Fruit fly (Drosophila melanogaster) whole organism, embryonic: ENCODE measurements around the gene Tyler.
A peak's percentile ranks its signal among the peaks of the same experiment; 100 is the strongest.

Experiments
- Atf-2 ChIP-seq: fragments of 200-800 bp; sonication (Bioruptor generic); optimal IDR thresholded peaks from 2 replicates; lab custom pipeline; 2016; ENCODE audit warnings: missing biosample characterization, missing genetic modification characterization
- CG10209 ChIP-seq: fragments of 200-800 bp; sonication (Bioruptor generic); optimal IDR thresholded peaks from 3 replicates; lab custom pipeline; 2017; ENCODE audit warnings: missing biosample characterization, mild to moderate bottlenecking, missing genetic modification characterization, missing genetic modification reagents
- CG10321 ChIP-seq: fragments of 200-800 bp; sonication (Bioruptor generic); IDR thresholded peaks from 2 replicates; pipeline ENCODE4 v1.3.6; 2022; ENCODE audit warnings: missing biosample characterization, missing genetic modification characterization
- CG10431 ChIP-seq: fragments of 200-800 bp; sonication (Bioruptor generic); optimal IDR thresholded peaks from 3 replicates; lab custom pipeline; 2018; ENCODE audit warnings: missing biosample characterization, mild to moderate bottlenecking, missing genetic modification characterization
- CG10462 ChIP-seq: fragments of 200-800 bp; sonication (Bioruptor generic); optimal IDR thresholded peaks from 2 replicates; lab custom pipeline; 2016; ENCODE audit warnings: missing biosample characterization, missing genetic modification characterization
- CG11723 ChIP-seq: fragments of 200-800 bp; sonication (Bioruptor generic); optimal IDR thresholded peaks from 2 replicates; lab custom pipeline; 2017; ENCODE audit warnings: missing biosample characterization, mild to moderate bottlenecking, missing genetic modification characterization
- CG12104 ChIP-seq: fragments of 200-800 bp; sonication (Bioruptor generic); optimal IDR thresholded peaks from 3 replicates; lab custom pipeline; 2016; ENCODE audit warnings: missing biosample characterization, missing genetic modification characterization
- CG12744 ChIP-seq: fragments of 200-800 bp; sonication (Bioruptor generic); optimal IDR thresholded peaks from 2 replicates; lab custom pipeline; 2016; ENCODE audit warnings: missing biosample characterization, missing genetic modification characterization
- CG12769 ChIP-seq: fragments of 200-800 bp; sonication (Bioruptor generic); optimal IDR thresholded peaks from 2 replicates; lab custom pipeline; 2019; ENCODE audit warnings: missing biosample characterization, mild to moderate bottlenecking, missing genetic modification characterization, moderate library complexity
- CG13123 ChIP-seq: fragments of 200-800 bp; sonication (Bioruptor generic); optimal IDR thresholded peaks from 2 replicates; lab custom pipeline; 2016; ENCODE audit warnings: missing biosample characterization, missing genetic modification characterization
- CG14441 ChIP-seq: fragments of 200-800 bp; sonication (Bioruptor generic); IDR thresholded peaks from 2 replicates; pipeline ENCODE4 v1.3.6; 2022; ENCODE audit warnings: missing biosample characterization, missing genetic modification characterization
- CG14860 ChIP-seq: fragments of 200-800 bp; sonication (Bioruptor generic); IDR thresholded peaks from 3 replicates; pipeline ENCODE4 v1.3.6; 2022; ENCODE audit warnings: missing biosample characterization, missing genetic modification characterization; ENCODE audit not compliant: partially characterized antibody
- CG15514 ChIP-seq: fragments of 200-800 bp; sonication (Bioruptor generic); optimal IDR thresholded peaks from 3 replicates; lab custom pipeline; 2017; ENCODE audit warnings: missing biosample characterization, missing genetic modification characterization, mild to moderate bottlenecking, moderate library complexity, missing genetic modification reagents
- CG17361 ChIP-seq: fragments of 200-800 bp; sonication (Bioruptor generic); IDR thresholded peaks from 3 replicates; pipeline ENCODE4 v1.3.6; 2022; ENCODE audit warnings: missing biosample characterization, missing genetic modification characterization
- CG18619 ChIP-seq: fragments of 200-800 bp; sonication (Bioruptor generic); optimal IDR thresholded peaks from 3 replicates; lab custom pipeline; 2017; ENCODE audit warnings: missing biosample characterization, mild to moderate bottlenecking, missing genetic modification characterization
- CG2202 ChIP-seq: fragments of 200-800 bp; sonication (Bioruptor generic); optimal IDR thresholded peaks from 2 replicates; lab custom pipeline; 2018; ENCODE audit warnings: missing biosample characterization, mild to moderate bottlenecking, missing genetic modification characterization
- CG31441 ChIP-seq: fragments of 200-800 bp; sonication (Bioruptor generic); IDR thresholded peaks from 2 replicates; pipeline ENCODE4 v1.3.6; 2022; ENCODE audit warnings: missing biosample characterization, missing genetic modification characterization
- CG3163 ChIP-seq: fragments of 200-800 bp; sonication (Bioruptor generic); optimal IDR thresholded peaks from 3 replicates; lab custom pipeline; 2016; ENCODE audit warnings: missing biosample characterization, missing genetic modification characterization
- CG5180 ChIP-seq: fragments of 200-800 bp; sonication (Bioruptor generic); optimal IDR thresholded peaks from 3 replicates; lab custom pipeline; 2017; ENCODE audit warnings: missing biosample characterization, missing genetic modification characterization, mild to moderate bottlenecking, moderate library complexity, missing genetic modification reagents
- CG6765 ChIP-seq: fragments of 200-800 bp; sonication (Bioruptor generic); optimal IDR thresholded peaks from 3 replicates; lab custom pipeline; 2017; ENCODE audit warnings: missing biosample characterization, mild to moderate bottlenecking, missing genetic modification characterization
- CG8388 ChIP-seq: fragments of 200-800 bp; sonication (Bioruptor generic); optimal IDR thresholded peaks from 2 replicates; lab custom pipeline; 2019; ENCODE audit warnings: missing biosample characterization, mild to moderate bottlenecking, missing genetic modification characterization, moderate library complexity
- CG8478 ChIP-seq: fragments of >200 bp; optimal IDR thresholded peaks from 2 replicates; lab custom pipeline; 2018
- Dfd ChIP-seq, 2 experiments: fragments of >200 bp; optimal IDR thresholded peaks; 2 replicates each; lab custom pipeline; 2017; ENCODE audit warnings: missing biosample characterization in 2 of 2, missing genetic modification characterization in 2 of 2
- Doc2 ChIP-seq: fragments of 200-800 bp; sonication (Bioruptor generic); IDR thresholded peaks from 2 replicates; pipeline ENCODE4 v1.3.6; 2022; ENCODE audit warnings: missing biosample characterization, missing genetic modification characterization
- Elba2 ChIP-seq: fragments of 200-800 bp; sonication (Bioruptor generic); optimal IDR thresholded peaks from 3 replicates; lab custom pipeline; 2016; ENCODE audit warnings: missing biosample characterization, missing genetic modification characterization
- H15 ChIP-seq: fragments of 200-800 bp; sonication (Bioruptor generic); IDR thresholded peaks from 3 replicates; pipeline ENCODE4 v1.3.6; 2022; ENCODE audit warnings: missing biosample characterization, missing genetic modification characterization
- HLH3B ChIP-seq: fragments of 200-800 bp; sonication (Bioruptor generic); IDR thresholded peaks from 2 replicates; pipeline ENCODE4 v1.3.6; 2022; ENCODE audit warnings: missing biosample characterization, missing genetic modification characterization
- Hr78 ChIP-seq, 2 experiments: fragments of 200-800 bp in 1 of 2; fragments of >200 bp in 1 of 2; sonication (Bioruptor generic) in 1 of 2; optimal IDR thresholded peaks; 2 replicates each; lab custom pipeline; 2017 to 2019; ENCODE audit warnings: missing biosample characterization in 2 of 2, missing genetic modification characterization in 2 of 2, mild to moderate bottlenecking in 1 of 2, moderate library complexity in 1 of 2
- Med ChIP-seq: fragments of 200-800 bp; sonication (Bioruptor generic); peaks from one replicate; lab custom pipeline; 2016; ENCODE audit warnings: missing biosample characterization, missing genetic modification characterization, mild to moderate bottlenecking, inconsistent platforms, moderate library complexity
- Mrtf ChIP-seq: fragments of 200-800 bp; sonication (Bioruptor generic); IDR thresholded peaks from 3 replicates; pipeline ENCODE4 v1.3.6; 2022; ENCODE audit warnings: missing biosample characterization, missing genetic modification characterization
- Optix ChIP-seq: fragments of 200-800 bp; sonication (Bioruptor generic); IDR thresholded peaks from 3 replicates; pipeline ENCODE4 v1.3.6; 2022; ENCODE audit warnings: missing biosample characterization, missing genetic modification characterization
- Side ChIP-seq: fragments of 200-800 bp; sonication (Bioruptor generic); optimal IDR thresholded peaks from 2 replicates; lab custom pipeline; 2016; ENCODE audit warnings: missing biosample characterization, missing genetic modification characterization
- chinmo ChIP-seq: fragments of 200-800 bp; sonication (Bioruptor generic); IDR thresholded peaks from 4 replicates; pipeline ENCODE4 v1.3.6; 2022; ENCODE audit warnings: missing biosample characterization, missing genetic modification characterization; ENCODE audit not compliant: partially characterized antibody
- chn ChIP-seq: fragments of 200-800 bp; sonication (Bioruptor generic); optimal IDR thresholded peaks from 2 replicates; lab custom pipeline; 2016; ENCODE audit warnings: missing biosample characterization, missing genetic modification characterization
- ci ChIP-seq: fragments of 200-800 bp; sonication (Bioruptor generic); IDR thresholded peaks from 3 replicates; pipeline ENCODE4 v1.3.6; 2022; ENCODE audit warnings: missing biosample characterization, missing genetic modification characterization
- ham ChIP-seq: fragments of 200-800 bp; sonication (Bioruptor generic); IDR thresholded peaks from 2 replicates; pipeline ENCODE4 v1.3.6; 2022; ENCODE audit warnings: missing biosample characterization, missing genetic modification characterization
- jing ChIP-seq: fragments of 200-800 bp; sonication (Bioruptor generic); optimal IDR thresholded peaks from 2 replicates; lab custom pipeline; 2018; ENCODE audit warnings: missing biosample characterization, mild to moderate bottlenecking, missing genetic modification characterization
- kni ChIP-seq: fragments of 200-800 bp; sonication (Bioruptor generic); optimal IDR thresholded peaks from 3 replicates; lab custom pipeline; 2017; ENCODE audit warnings: mild to moderate bottlenecking, missing biosample characterization, missing genetic modification reagents, missing genetic modification characterization
- maf-S ChIP-seq: fragments of 200-800 bp; sonication (Bioruptor generic); optimal IDR thresholded peaks from 2 replicates; lab custom pipeline; 2016; ENCODE audit warnings: missing biosample characterization, missing genetic modification characterization
- nerfin-2 ChIP-seq: fragments of 200-800 bp; sonication (Bioruptor generic); IDR thresholded peaks from 2 replicates; pipeline ENCODE4 v1.3.6; 2022; ENCODE audit warnings: missing biosample characterization, missing genetic modification characterization; ENCODE audit not compliant: partially characterized antibody
- phol ChIP-seq: fragments of 200-800 bp; sonication (Bioruptor generic); optimal IDR thresholded peaks from 3 replicates; lab custom pipeline; 2018; ENCODE audit warnings: missing biosample characterization, mild to moderate bottlenecking, missing genetic modification characterization, moderate library complexity
- row ChIP-seq: fragments of 200-800 bp; sonication (Bioruptor generic); IDR thresholded peaks from 3 replicates; pipeline ENCODE4 v1.3.6; 2022; ENCODE audit warnings: missing biosample characterization, missing genetic modification characterization
- run ChIP-seq: fragments of 200-800 bp; sonication (Bioruptor generic); optimal IDR thresholded peaks from 3 replicates; lab custom pipeline; 2018; ENCODE audit warnings: missing biosample characterization, mild to moderate bottlenecking, missing genetic modification characterization
- sisA ChIP-seq: fragments of 200-800 bp; sonication (Bioruptor generic); IDR thresholded peaks from 2 replicates; pipeline ENCODE4 v1.3.6; 2022; ENCODE audit warnings: missing biosample characterization, missing genetic modification characterization
- ssp ChIP-seq: fragments of 200-800 bp; sonication (Bioruptor generic); IDR thresholded peaks from 2 replicates; pipeline ENCODE4 v1.3.6; 2022; ENCODE audit warnings: missing biosample characterization, missing genetic modification characterization
- stwl ChIP-seq: fragments of 200-800 bp; sonication (Bioruptor generic); optimal IDR thresholded peaks from 3 replicates; lab custom pipeline; 2018; ENCODE audit warnings: missing biosample characterization, mild to moderate bottlenecking, missing genetic modification characterization, moderate library complexity
- vvl ChIP-seq: fragments of 200-800 bp; sonication (Bioruptor generic); IDR thresholded peaks from 2 replicates; pipeline ENCODE4 v1.3.6; 2022; ENCODE audit warnings: missing biosample characterization, missing genetic modification characterization
- zen2 ChIP-seq: fragments of 200-800 bp; sonication (Bioruptor generic); IDR thresholded peaks from 3 replicates; pipeline ENCODE4 v1.3.6; 2022; ENCODE audit warnings: missing biosample characterization, missing genetic modification characterization; ENCODE audit not compliant: partially characterized antibody

Gene Tyler

dm6 chrX:19606558-19606957 is 4.8 kb upstream of the Tyler start (continued):
- TF ChIP-seq CG12744 (GFP tag; lab: Kevin White, UChicago), result no peak
- TF ChIP-seq Optix (GFP tag; lab: Robert Waterston, UW), result no peak
- peak; percentile 0; the same call in 1 of the 2 replicates for TF ChIP-seq vvl (GFP tag; lab: Robert Waterston, UW)
- no peak for TF ChIP-seq CG31441
- TF ChIP-seq CG5180, result peak; percentile 61
- no peak for TF ChIP-seq Atf-2
- no peak for TF ChIP-seq CG3163
- no peak for TF ChIP-seq CG10321 (GFP tag; lab: Robert Waterston, UW)
- peak; percentile 41 for TF ChIP-seq Med (GFP tag; lab: Kevin White, UChicago)
- 0 out of 2 replicates have a peak, but pooled peaks have one; percentile 18 for TF ChIP-seq CG14441 (GFP tag; lab: Robert Waterston, UW)
- no peak for TF ChIP-seq ssp (GFP tag; lab: Robert Waterston, UW)
- TF ChIP-seq phol (tag; lab: Kevin White, UChicago), result no peak
- 0 out of 4 replicates have a peak, but pooled peaks have one; percentile 48 for TF ChIP-seq chinmo (GFP tag; lab: Robert Waterston, UW)
- TF ChIP-seq, all 482 proteins: peak for 8

dm6 chrX:19606971-19607370 is 4.4 kb upstream of the Tyler start:
- TF ChIP-seq Doc2 (GFP tag; lab: Robert Waterston, UW) (no peak), CG14860 (GFP tag; lab: Robert Waterston, UW) (no peak), CG6765 (GFP tag; lab: Kevin White, UChicago) (no peak), CG15514 (GFP tag; lab: Kevin White, UChicago) (peak; percentile 8), ci (0 out of 3 replicates have a peak, but pooled peaks have one; percentile 18), Hr78 (GFP tag; optimal IDR thresholded peaks at IDR 0.05; lab: Kevin White, UChicago) (peak in 1 of 2 experiments; percentile 93), row (GFP tag; lab: Robert Waterston, UW) (0 out of 3 replicates have a peak, but pooled peaks have one; percentile 17), sisA (GFP tag; lab: Robert Waterston, UW) (no peak), run (no peak), Side (GFP tag; lab: Kevin White, UChicago) (no peak), stwl (tag; lab: Kevin White, UChicago) (no peak), CG8388 (GFP tag; lab: Kevin White, UChicago) (peak; percentile 70), Med (GFP tag; lab: Kevin White, UChicago) (peak; percentile 42)
- TF ChIP-seq, all 482 proteins: peak for 6

dm6 chrX:19608042-19608609 is 3.2 kb upstream of the Tyler start:
- TF ChIP-seq CG17361 (GFP tag; lab: Robert Waterston, UW) (no peak), nerfin-2 (GFP tag; lab: Robert Waterston, UW) (peak; percentile 59), CG13123 (no peak), jing (GFP tag; lab: Kevin White, UChicago) (no peak), CG2202 (no peak), ham (GFP tag; lab: Robert Waterston, UW) (no peak), CG8478 (lab: Kevin White, UChicago) (no peak), ssp (GFP tag; lab: Robert Waterston, UW) (no peak), CG10462 (no peak), Mrtf (GFP tag; lab: Robert Waterston, UW) (no peak), chn (no peak), HLH3B (GFP tag; lab: Robert Waterston, UW) (no peak), CG10431 (GFP tag; lab: Kevin White, UChicago) (no peak), CG11723 (GFP tag; lab: Kevin White, UChicago) (no peak), H15 (GFP tag; lab: Robert Waterston, UW) (no peak), CG12769 (tag; lab: Kevin White, UChicago) (peak; percentile 66), Dfd (GFP tag; optimal IDR thresholded peaks at IDR 0.05; lab: Kevin White, UChicago) (no peak), CG12104 (GFP tag; lab: Kevin White, UChicago) (no peak), CG18619 (GFP tag; lab: Kevin White, UChicago) (no peak), zen2 (GFP tag; lab: Robert Waterston, UW) (no peak), Elba2 (GFP tag; lab: Kevin White, UChicago) (no peak), maf-S (GFP tag; lab: Kevin White, UChicago) (no peak), CG10209 (GFP tag; lab: Kevin White, UChicago) (no peak), kni (peak; percentile 82)
